Worm (Caenorhabditis elegans): ENCODE results near the gene marc-2.

ce11 chrII:10660892-10661291 lies at the start of gene marc-2:
- TF ChIP-seq unc-39 (tag; optimal IDR thresholded peaks at IDR 0.05) (no peak), lin-32 (GFP tag; optimal IDR thresholded peaks at IDR 0.05) (no peak), ztf-11 (tag; optimal IDR thresholded peaks at IDR 0.05) (no peak), snpc-4 (tag; optimal IDR thresholded peaks at IDR 0.05) (no peak), unc-62 (GFP tag; optimal IDR thresholded peaks at IDR 0.05) (no peak), nhr-237 (tag; optimal IDR thresholded peaks at IDR 0.05) (no peak)

Data from whole organism, mixed stage, embryonic.